Fruit fly (Drosophila melanogaster) whole organism, pupa: ENCODE data around the gene pdgy.

Experiments
- CG10348 ChIP-seq: fragments of 200-800 bp; sonication (Bioruptor generic); IDR thresholded peaks from 2 replicates; pipeline ENCODE4 v1.3.6; 2022; ENCODE audit warnings: missing biosample characterization, missing genetic modification characterization
- CG12605 ChIP-seq: fragments of 200-800 bp; sonication (Bioruptor generic); IDR thresholded peaks from 2 replicates; pipeline ENCODE4 v1.3.6; 2022; ENCODE audit warnings: missing biosample characterization, missing genetic modification characterization
- CG13204 ChIP-seq: fragments of 200-800 bp; sonication (Bioruptor generic); optimal IDR thresholded peaks from 2 replicates; lab custom pipeline; 2018; ENCODE audit warnings: missing biosample characterization, mild to moderate bottlenecking, missing genetic modification characterization, moderate library complexity
- CG14655 ChIP-seq: fragments of 200-800 bp; sonication (Bioruptor generic); optimal IDR thresholded peaks from 3 replicates; lab custom pipeline; 2017; ENCODE audit warnings: mild to moderate bottlenecking, missing biosample characterization, missing genetic modification reagents, missing genetic modification characterization
- CG15710 ChIP-seq: fragments of 200-800 bp; sonication (Bioruptor generic); optimal IDR thresholded peaks from 2 replicates; lab custom pipeline; 2018; ENCODE audit warnings: missing biosample characterization, mild to moderate bottlenecking, missing genetic modification characterization, moderate library complexity
- CG17806 ChIP-seq: fragments of 200-800 bp; sonication (Bioruptor generic); optimal IDR thresholded peaks from 2 replicates; lab custom pipeline; 2018; ENCODE audit warnings: missing biosample characterization, mild to moderate bottlenecking, missing genetic modification characterization, moderate library complexity
- CG32121 ChIP-seq: fragments of 200-800 bp; sonication (Bioruptor generic); IDR thresholded peaks from 2 replicates; pipeline ENCODE4 v1.3.6; 2022; ENCODE audit warnings: missing biosample characterization, missing genetic modification characterization
- CG34367 ChIP-seq: fragments of 200-800 bp; sonication (Bioruptor generic); optimal IDR thresholded peaks from 2 replicates; lab custom pipeline; 2018; ENCODE audit warnings: missing biosample characterization, mild to moderate bottlenecking, missing genetic modification characterization
- CG4496 ChIP-seq: fragments of 200-800 bp; sonication (Bioruptor generic); IDR thresholded peaks from 3 replicates; pipeline ENCODE4 v1.3.6; 2022; ENCODE audit warnings: missing biosample characterization, missing genetic modification characterization
- CG8159 ChIP-seq: fragments of 200-800 bp; sonication (Bioruptor generic); optimal IDR thresholded peaks from 3 replicates; lab custom pipeline; 2018; ENCODE audit warnings: missing biosample characterization, mild to moderate bottlenecking, missing genetic modification characterization, moderate library complexity
- CG8301 ChIP-seq: fragments of 200-800 bp; sonication (Bioruptor generic); optimal IDR thresholded peaks from 2 replicates; lab custom pipeline; 2018; ENCODE audit warnings: missing biosample characterization, mild to moderate bottlenecking, missing genetic modification characterization
- CG9948 ChIP-seq: fragments of 200-800 bp; sonication (Bioruptor generic); optimal IDR thresholded peaks from 2 replicates; lab custom pipeline; 2018; ENCODE audit warnings: missing biosample characterization, mild to moderate bottlenecking, missing genetic modification characterization, moderate library complexity
- D1 ChIP-seq: fragments of 200-800 bp; sonication (Bioruptor generic); optimal IDR thresholded peaks from 2 replicates; lab custom pipeline; 2018; ENCODE audit warnings: missing biosample characterization, mild to moderate bottlenecking, missing genetic modification characterization, moderate library complexity
- EcR ChIP-seq: fragments of 200-800 bp; sonication (Bioruptor generic); optimal IDR thresholded peaks from 3 replicates; lab custom pipeline; 2019; ENCODE audit warnings: missing biosample characterization, missing genetic modification characterization, mild to moderate bottlenecking, moderate library complexity, missing genetic modification reagents
- Ets98B ChIP-seq: fragments of 200-800 bp; sonication (Bioruptor generic); IDR thresholded peaks from 2 replicates; pipeline ENCODE4 v1.3.6; 2022; ENCODE audit warnings: missing biosample characterization, missing genetic modification characterization
- Pif1A ChIP-seq: fragments of 200-800 bp; sonication (Bioruptor generic); optimal IDR thresholded peaks from 3 replicates; lab custom pipeline; 2016; ENCODE audit warnings: missing biosample characterization, missing genetic modification characterization
- Pif1B ChIP-seq: fragments of 200-800 bp; sonication (Bioruptor generic); optimal IDR thresholded peaks from 3 replicates; lab custom pipeline; 2016; ENCODE audit warnings: missing biosample characterization, missing genetic modification characterization
- Snoo ChIP-seq: fragments of 200-800 bp; sonication (Bioruptor generic); optimal IDR thresholded peaks from 3 replicates; lab custom pipeline; 2017; ENCODE audit warnings: missing biosample characterization, mild to moderate bottlenecking, missing genetic modification characterization, inconsistent platforms
- fd96Ca ChIP-seq: fragments of 200-800 bp; sonication (Bioruptor generic); IDR thresholded peaks from 3 replicates; pipeline ENCODE4 v1.3.6; 2022; ENCODE audit warnings: missing biosample characterization, missing genetic modification characterization
- gl ChIP-seq: fragments of 200-800 bp; sonication (Bioruptor generic); optimal IDR thresholded peaks from 2 replicates; lab custom pipeline; 2018; ENCODE audit warnings: missing biosample characterization, mild to moderate bottlenecking, missing genetic modification characterization
- rn ChIP-seq: fragments of 200-800 bp; sonication (Bioruptor generic); IDR thresholded peaks from 2 replicates; pipeline ENCODE4 v1.3.6; 2022; ENCODE audit warnings: missing biosample characterization, missing genetic modification characterization

Gene pdgy

DNA sequence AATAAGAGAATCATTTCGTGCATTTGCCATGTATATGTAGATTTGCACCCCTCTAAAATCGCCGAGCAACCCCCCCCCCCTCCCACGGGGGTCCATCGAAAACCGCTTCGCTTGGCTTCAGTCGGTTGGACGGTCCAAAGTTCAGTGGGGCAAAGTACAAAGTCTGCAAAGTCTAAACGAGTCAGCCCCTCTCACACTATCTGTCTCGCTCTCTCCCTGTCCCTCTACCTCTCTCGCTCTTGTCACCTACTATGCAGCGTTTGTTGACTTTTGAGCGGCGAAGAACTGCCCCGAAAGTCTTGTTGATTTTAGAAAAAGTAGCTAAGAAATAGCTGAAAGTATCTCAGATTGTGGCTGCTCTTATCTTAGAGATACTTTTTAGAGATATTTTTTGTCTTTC is 5.9 kb downstream of the pdgy start:
- peak; percentile 97 for TF ChIP-seq Ets98B (GFP tag; lab: Robert Waterston, UW)
- TF ChIP-seq gl (tag; lab: Kevin White, UChicago): peak; percentile 98
- TF ChIP-seq CG8159 (tag; lab: Kevin White, UChicago): peak; percentile 71
- TF ChIP-seq CG4496 (GFP tag; lab: Robert Waterston, UW): peak; percentile 97
- TF ChIP-seq CG12605 (GFP tag; lab: Robert Waterston, UW): peak; percentile 97
- peak; percentile 86 for TF ChIP-seq CG14655 (GFP tag; lab: Kevin White, UChicago)
- TF ChIP-seq CG34367 (tag; lab: Kevin White, UChicago): peak; percentile 86
- peak; percentile 61 for TF ChIP-seq Pif1B
- peak; percentile 92 for TF ChIP-seq fd96Ca (GFP tag; lab: Robert Waterston, UW)
- peak; percentile 96 for TF ChIP-seq CG32121 (GFP tag; lab: Robert Waterston, UW)
- peak; percentile 99 for TF ChIP-seq CG13204 (GFP tag; lab: Kevin White, UChicago)
- TF ChIP-seq CG9948: peak; percentile 69
- peak; percentile 49; the same call in 1 of the 2 replicates for TF ChIP-seq rn
- TF ChIP-seq Pif1A (GFP tag; lab: Kevin White, UChicago): peak; percentile 76
- TF ChIP-seq CG15710 (tag; lab: Kevin White, UChicago): peak; percentile 78
- peak; percentile 9 for TF ChIP-seq D1 (tag; lab: Kevin White, UChicago)
- TF ChIP-seq Snoo (tag; lab: Kevin White, UChicago): peak; percentile 69
- peak; percentile 57 for TF ChIP-seq EcR (GFP tag; lab: Kevin White, UChicago)
- peak; percentile 73 for TF ChIP-seq CG17806 (tag; lab: Kevin White, UChicago)
- TF ChIP-seq CG8301: peak; percentile 86
- TF ChIP-seq CG10348: peak; percentile 47; the same call in 1 of the 2 replicates

DNA sequence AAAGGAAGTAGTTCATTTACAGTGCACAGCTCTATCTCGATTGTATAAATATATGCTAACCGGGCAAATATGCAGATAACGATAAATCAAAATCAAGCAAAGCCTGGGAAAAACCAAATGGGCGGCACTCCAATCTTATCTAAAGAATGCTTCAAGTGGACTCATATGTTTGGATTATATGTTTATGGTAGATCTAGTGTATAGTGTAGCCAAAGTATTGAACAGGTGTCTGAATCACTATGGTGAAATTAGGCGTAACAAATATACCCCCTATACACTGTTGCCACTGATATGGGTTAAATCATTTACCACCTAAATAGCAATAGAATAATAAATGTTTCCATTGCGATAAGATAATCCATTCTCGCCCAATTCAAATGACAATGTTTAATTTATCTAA is 6.8 kb downstream of the pdgy start:
- no peak for TF ChIP-seq CG12605 (GFP tag; lab: Robert Waterston, UW)
- no peak for TF ChIP-seq CG10348
- TF ChIP-seq CG8301: no peak
- TF ChIP-seq CG17806 (tag; lab: Kevin White, UChicago): no peak
- no peak for TF ChIP-seq CG13204 (GFP tag; lab: Kevin White, UChicago)
- no peak for TF ChIP-seq CG15710 (tag; lab: Kevin White, UChicago)

DNA sequence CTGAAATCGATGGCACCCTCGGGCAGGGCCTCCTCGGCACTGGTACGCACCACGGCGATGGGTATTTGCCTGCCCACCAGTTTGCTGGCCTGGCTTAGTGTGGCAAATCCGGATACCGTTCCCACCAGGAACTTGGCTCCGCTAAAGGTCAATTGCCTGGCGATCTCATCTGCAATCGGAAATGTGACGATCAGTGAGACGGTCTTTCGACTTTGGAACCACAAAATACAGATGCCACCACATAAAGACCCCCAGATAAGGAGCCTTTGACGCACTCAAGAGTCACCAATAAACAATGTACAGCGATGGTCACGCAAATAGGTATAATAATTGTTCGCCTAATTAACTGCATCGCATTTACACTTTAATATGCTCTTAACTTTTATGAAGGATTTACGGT is 17.1 kb downstream of the pdgy start:
- TF ChIP-seq gl (tag; lab: Kevin White, UChicago): peak; percentile 3
- TF ChIP-seq Ets98B (GFP tag; lab: Robert Waterston, UW): no peak
- no peak for TF ChIP-seq rn

DNA sequence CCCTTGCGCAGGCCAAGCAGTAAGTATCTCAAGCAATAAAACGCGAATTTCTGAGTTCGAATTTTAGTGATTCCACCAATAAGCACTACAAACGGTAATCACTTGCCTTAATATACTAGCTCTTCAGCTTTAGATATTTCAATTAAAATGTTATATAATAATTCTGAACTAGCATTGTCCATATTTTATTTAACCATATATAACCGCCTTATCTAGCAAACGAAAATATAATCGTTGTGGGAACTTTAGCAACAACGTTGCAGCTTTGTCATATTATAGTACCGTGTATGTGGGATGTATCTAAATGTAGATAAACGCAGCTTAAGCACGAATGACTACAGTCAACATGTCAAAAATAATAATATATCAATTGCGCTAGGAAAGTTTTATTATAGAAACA is 22.0 kb downstream of the pdgy start:
- no peak for TF ChIP-seq EcR (GFP tag; lab: Kevin White, UChicago)
- TF ChIP-seq CG9948: no peak
- TF ChIP-seq Snoo (tag; lab: Kevin White, UChicago): no peak
- no peak for TF ChIP-seq CG14655 (GFP tag; lab: Kevin White, UChicago)
- TF ChIP-seq CG34367 (tag; lab: Kevin White, UChicago): no peak
- TF ChIP-seq CG15710 (tag; lab: Kevin White, UChicago): no peak
- TF ChIP-seq fd96Ca (GFP tag; lab: Robert Waterston, UW): no peak
- no peak for TF ChIP-seq CG8159 (tag; lab: Kevin White, UChicago)
- no peak for TF ChIP-seq Ets98B (GFP tag; lab: Robert Waterston, UW)
- no peak for TF ChIP-seq CG13204 (GFP tag; lab: Kevin White, UChicago)
- TF ChIP-seq CG10348: no peak

DNA sequence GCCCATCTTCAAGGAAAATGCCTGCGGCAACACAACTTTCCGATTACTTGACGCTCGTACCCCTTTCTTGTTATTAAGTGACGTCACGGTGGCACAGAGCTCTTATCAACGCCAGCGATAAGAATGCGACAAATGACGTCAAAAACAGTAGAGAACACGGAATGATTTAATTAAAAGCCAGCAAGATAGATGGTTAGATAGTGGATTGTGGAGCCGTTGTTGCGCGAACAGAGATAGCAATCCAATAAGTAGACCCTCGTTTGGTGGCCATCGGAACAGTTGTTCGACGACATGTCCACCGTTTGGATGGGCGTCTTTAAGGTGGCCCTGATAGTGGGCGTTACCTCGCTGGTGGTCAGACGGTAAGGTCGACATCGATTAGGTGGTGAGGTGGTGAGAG is 23.5 kb downstream of the pdgy start:
- TF ChIP-seq Snoo (tag; lab: Kevin White, UChicago) (no peak), CG14655 (GFP tag; lab: Kevin White, UChicago) (no peak)
- TF ChIP-seq, all 21 proteins: peak for 0

DNA sequence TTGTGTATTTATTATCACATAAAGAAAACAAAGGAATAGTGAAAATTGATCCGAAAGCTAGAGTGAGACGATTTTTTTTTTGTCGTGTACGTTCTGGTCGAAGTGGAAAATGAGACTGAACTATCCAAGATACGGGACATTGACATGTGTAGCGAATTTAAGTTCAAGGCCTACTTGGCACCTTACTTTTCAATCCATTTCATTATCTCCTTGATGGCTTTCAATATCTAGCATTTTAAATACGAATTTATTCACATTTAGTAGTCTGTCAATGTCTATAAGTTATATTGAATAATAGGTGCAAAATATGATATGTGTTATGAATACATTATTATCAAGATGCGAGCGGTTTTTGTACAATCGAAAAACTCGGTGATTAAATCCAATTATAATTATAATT is 24.5 kb downstream of the pdgy start, which contains the start of gene CG32591:
CG32591 (minus strand) TSS at position 101 of the 400 bp plus-strand sequence.
- TF ChIP-seq CG15710 (tag; lab: Kevin White, UChicago) (no peak), gl (tag; lab: Kevin White, UChicago) (no peak), CG8301 (no peak), D1 (tag; lab: Kevin White, UChicago) (no peak), CG10348 (no peak), CG4496 (GFP tag; lab: Robert Waterston, UW) (no peak), CG32121 (GFP tag; lab: Robert Waterston, UW) (no peak), fd96Ca (GFP tag; lab: Robert Waterston, UW) (no peak), CG13204 (GFP tag; lab: Kevin White, UChicago) (no peak), CG8159 (tag; lab: Kevin White, UChicago) (no peak), CG14655 (GFP tag; lab: Kevin White, UChicago) (no peak), Ets98B (GFP tag; lab: Robert Waterston, UW) (no peak), Pif1A (GFP tag; lab: Kevin White, UChicago) (no peak)
